Worm (Caenorhabditis elegans) whole organism, L4 larva: ENCODE results near the gene inf-1.

Experiments
- ZK546.5 ChIP-seq, 2 experiments: sonication (generic microtip); optimal IDR thresholded peaks; 2 replicates each; lab custom pipeline; 2017; ENCODE audit warnings: missing biosample characterization in 2 of 2, missing genetic modification characterization in 2 of 2
- ama-1 ChIP-seq: fragments of 150-350 bp; optimal IDR thresholded peaks from 2 replicates; lab custom pipeline; 2014; ENCODE audit warnings: inconsistent platforms, mixed read lengths
- mdl-1 ChIP-seq, 2 experiments: fragments of 150-350 bp in 1 of 2; sonication (generic microtip) in 1 of 2; optimal IDR thresholded peaks; 2 replicates each; lab custom pipeline; 2014 to 2017; ENCODE audit warnings: missing biosample characterization in 2 of 2, missing genetic modification characterization in 2 of 2
- unc-130 ChIP-seq: sonication (generic microtip); optimal IDR thresholded peaks from 2 replicates; lab custom pipeline; 2016; ENCODE audit warnings: missing genetic modification reagents, missing genetic modification characterization, missing compliant biosample characterization

DNA sequence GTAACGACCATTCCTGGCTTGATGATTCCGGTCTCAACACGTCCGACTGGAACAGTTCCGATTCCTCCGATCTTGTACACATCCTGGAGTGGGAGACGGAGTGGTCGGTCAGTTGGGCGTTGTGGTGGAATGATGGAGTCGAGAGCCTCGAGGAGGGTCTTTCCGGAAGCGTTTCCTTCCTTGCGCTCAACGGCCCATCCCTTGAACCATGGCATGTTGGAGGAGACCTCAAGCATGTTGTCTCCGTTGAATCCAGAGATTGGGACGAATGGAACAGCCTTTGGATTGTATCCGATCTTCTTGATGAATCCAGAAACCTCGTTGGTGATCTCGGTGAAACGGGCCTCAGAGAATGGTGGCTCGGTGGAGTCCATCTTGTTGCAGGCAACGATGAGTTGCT is 40.8 kb downstream of the inf-1 start:
- TF ChIP-seq mdl-1 (tag; optimal IDR thresholded peaks at IDR 0.05; lab: Kevin White, UChicago), result no peak
- no peak for TF ChIP-seq ama-1 (lab: Kevin White, UChicago)
- TF ChIP-seq unc-130, result no peak
- TF ChIP-seq ZK546.5 (tag; optimal IDR thresholded peaks at IDR 0.05; lab: Kevin White, UChicago), result no peak
